Worm (Caenorhabditis elegans) whole organism, L4 larva: ENCODE measurements around the gene Y54G2A.10.

ENCODE experiments used
- F10B5.3 ChIP-seq: sonication (generic microtip); optimal IDR thresholded peaks from 2 replicates; lab custom pipeline; 2016; ENCODE audit warnings: mild to moderate bottlenecking, missing genetic modification characterization, missing compliant biosample characterization
- F37D6.2 ChIP-seq: sonication (generic microtip); optimal IDR thresholded peaks from 2 replicates; lab custom pipeline; 2016; ENCODE audit warnings: mild to moderate bottlenecking, missing genetic modification characterization, missing compliant biosample characterization
- F44E2.7 ChIP-seq: fragments of 200-800 bp; sonication (Bioruptor generic); IDR thresholded peaks from 2 replicates; pipeline ENCODE4 v2.1.2; 2022; ENCODE audit warnings: missing genetic modification characterization, missing compliant biosample characterization
- R02D3.7 ChIP-seq: fragments of 150-350 bp; sonication (generic microtip); optimal IDR thresholded peaks from 3 replicates; lab custom pipeline; 2014; ENCODE audit warnings: missing biosample characterization, missing genetic modification characterization
- Y105C5A.15 ChIP-seq: fragments of 200-800 bp; sonication (Bioruptor generic); IDR thresholded peaks from 2 replicates; pipeline ENCODE4 v1.3.6; 2022; ENCODE audit warnings: missing genetic modification characterization, missing compliant biosample characterization
- Y48G9A.11 ChIP-seq: fragments of 200-800 bp; sonication (Bioruptor generic); IDR thresholded peaks from 2 replicates; pipeline ENCODE4 v1.3.6; 2022; ENCODE audit warnings: missing genetic modification reagents, missing genetic modification characterization, missing compliant biosample characterization
- Y75B8A.6 ChIP-seq: fragments of 200-800 bp; sonication (Bioruptor generic); IDR thresholded peaks from 2 replicates; pipeline ENCODE4 v1.3.6; 2022; ENCODE audit warnings: missing genetic modification reagents, missing genetic modification characterization, missing compliant biosample characterization
- ZK337.2 ChIP-seq: fragments of 200-800 bp; sonication (Bioruptor generic); IDR thresholded peaks from 2 replicates; pipeline ENCODE4 v1.3.6; 2022; ENCODE audit warnings: missing genetic modification reagents, missing genetic modification characterization, missing compliant biosample characterization
- ZK546.5 ChIP-seq, 2 experiments: sonication (generic microtip); optimal IDR thresholded peaks; 2 replicates each; lab custom pipeline; 2017; ENCODE audit warnings: missing biosample characterization in 2 of 2, missing genetic modification characterization in 2 of 2
- aly-2 ChIP-seq: sonication (generic microtip); optimal IDR thresholded peaks from 2 replicates; lab custom pipeline; 2018; ENCODE audit warnings: missing biosample characterization, missing genetic modification characterization
- ama-1 ChIP-seq: fragments of 150-350 bp; optimal IDR thresholded peaks from 2 replicates; lab custom pipeline; 2014; ENCODE audit warnings: inconsistent platforms, mixed read lengths
- arid-1 ChIP-seq: fragments of 200-800 bp; sonication (Bioruptor generic); conservative IDR thresholded peaks from 2 replicates; pipeline ENCODE4 v1.3.6; 2022; ENCODE audit warnings: missing genetic modification reagents, missing genetic modification characterization, missing compliant biosample characterization
- ceh-32 ChIP-seq: sonication (generic microtip); optimal IDR thresholded peaks from 2 replicates; lab custom pipeline; 2016; ENCODE audit warnings: mild to moderate bottlenecking, missing genetic modification characterization, missing compliant biosample characterization; ENCODE audit not compliant: poor library complexity
- ceh-82 ChIP-seq: sonication (generic microtip); optimal IDR thresholded peaks from 2 replicates; lab custom pipeline; 2017; ENCODE audit warnings: missing biosample characterization, missing genetic modification characterization
- cey-2 ChIP-seq: sonication (generic microtip); optimal IDR thresholded peaks from 3 replicates; lab custom pipeline; 2017; ENCODE audit warnings: missing genetic modification characterization, mild to moderate bottlenecking, missing compliant biosample characterization, antibody characterized with exemption, borderline replicate concordance; ENCODE audit not compliant: insufficient read depth
- daf-12 ChIP-seq: fragments of 150-350 bp; optimal IDR thresholded peaks from 2 replicates; lab custom pipeline; 2014; ENCODE audit warnings: missing biosample characterization, missing genetic modification reagents, missing genetic modification characterization
- daf-19 ChIP-seq: fragments of 200-800 bp; sonication (Bioruptor generic); conservative IDR thresholded peaks from 2 replicates; pipeline ENCODE4 v1.3.6; 2022; ENCODE audit warnings: missing genetic modification characterization, missing compliant biosample characterization
- daf-8 ChIP-seq: fragments of 200-800 bp; sonication (Bioruptor generic); IDR thresholded peaks from 2 replicates; pipeline ENCODE4 v1.3.6; 2022; ENCODE audit warnings: missing genetic modification characterization, missing compliant biosample characterization
- dmd-9 ChIP-seq: fragments of 200-800 bp; sonication (Bioruptor generic); IDR thresholded peaks from 2 replicates; pipeline ENCODE4 v1.3.6; 2022; ENCODE audit warnings: missing genetic modification reagents, missing genetic modification characterization, missing compliant biosample characterization
- dpl-1 ChIP-seq: fragments of 150-350 bp; optimal IDR thresholded peaks from 2 replicates; lab custom pipeline; 2014; ENCODE audit warnings: missing biosample characterization, missing genetic modification reagents, missing genetic modification characterization
- duxl-1 ChIP-seq: sonication (generic microtip); optimal IDR thresholded peaks from 2 replicates; lab custom pipeline; 2016; ENCODE audit warnings: mild to moderate bottlenecking, missing genetic modification characterization, moderate library complexity, missing compliant biosample characterization; ENCODE audit not compliant: poor library complexity
- dve-1 ChIP-seq: sonication (generic microtip); optimal IDR thresholded peaks from 2 replicates; lab custom pipeline; 2017; ENCODE audit warnings: antibody characterized with exemption, mild to moderate bottlenecking, missing genetic modification characterization, missing compliant biosample characterization; ENCODE audit not compliant: insufficient read depth
- egl-43 ChIP-seq: fragments of 200-800 bp; sonication (Bioruptor generic); IDR thresholded peaks from 2 replicates; pipeline ENCODE4 v1.3.6; 2022; ENCODE audit warnings: missing genetic modification reagents, missing genetic modification characterization, missing compliant biosample characterization
- fos-1 ChIP-seq: fragments of 150-350 bp; optimal IDR thresholded peaks from 2 replicates; lab custom pipeline; 2014; ENCODE audit warnings: missing biosample characterization, missing genetic modification characterization
- lim-7 ChIP-seq: fragments of 200-800 bp; sonication (Bioruptor generic); IDR thresholded peaks from 2 replicates; pipeline ENCODE4 v1.3.6; 2022; ENCODE audit warnings: missing genetic modification characterization, missing compliant biosample characterization
- lin-1 ChIP-seq: fragments of 200-800 bp; sonication (Bioruptor generic); IDR thresholded peaks from 2 replicates; pipeline ENCODE4 v1.3.6; 2022; ENCODE audit warnings: missing genetic modification reagents, missing genetic modification characterization, missing compliant biosample characterization
- lin-29 ChIP-seq: fragments of 200-800 bp; sonication (Bioruptor generic); IDR thresholded peaks from 2 replicates; pipeline ENCODE4 v1.3.6; 2022; ENCODE audit warnings: missing genetic modification reagents, missing genetic modification characterization, missing compliant biosample characterization
- lir-3 ChIP-seq: sonication (generic microtip); optimal IDR thresholded peaks from 2 replicates; lab custom pipeline; 2016; ENCODE audit warnings: mild to moderate bottlenecking, missing genetic modification characterization, missing compliant biosample characterization
- lsy-2 ChIP-seq, 2 experiments: fragments of 150-350 bp in 1 of 2; sonication (generic microtip) in 1 of 2; optimal IDR thresholded peaks; 2 replicates each; lab custom pipeline; 2014 to 2017; ENCODE audit warnings: missing biosample characterization in 2 of 2, missing genetic modification characterization in 2 of 2
- madf-5 ChIP-seq, 2 experiments: fragments of 200-800 bp; sonication (Bioruptor generic); IDR thresholded peaks; 2 replicates each; pipeline ENCODE4 v1.3.6; 2022; ENCODE audit warnings: missing compliant biosample characterization in 2 of 2, missing genetic modification characterization in 2 of 2
- madf-9 ChIP-seq: fragments of 200-800 bp; sonication (Bioruptor generic); conservative IDR thresholded peaks from 2 replicates; pipeline ENCODE4 v1.3.6; 2022; ENCODE audit warnings: missing genetic modification reagents, missing genetic modification characterization, missing compliant biosample characterization
- mdl-1 ChIP-seq, 2 experiments: fragments of 150-350 bp in 1 of 2; sonication (generic microtip) in 1 of 2; optimal IDR thresholded peaks; 2 replicates each; lab custom pipeline; 2014 to 2017; ENCODE audit warnings: missing biosample characterization in 2 of 2, missing genetic modification characterization in 2 of 2
- mdt-29 ChIP-seq: fragments of 200-800 bp; sonication (Bioruptor generic); IDR thresholded peaks from 2 replicates; pipeline ENCODE4 v1.3.6; 2022; ENCODE audit warnings: missing genetic modification reagents, missing genetic modification characterization, missing compliant biosample characterization
- mep-1 ChIP-seq: fragments of 150-350 bp; sonication (generic microtip); optimal IDR thresholded peaks from 3 replicates; lab custom pipeline; 2014; ENCODE audit warnings: missing biosample characterization, missing genetic modification characterization
- mxl-2 ChIP-seq: fragments of 200-800 bp; sonication (Bioruptor generic); conservative IDR thresholded peaks from 2 replicates; pipeline ENCODE4 v1.3.6; 2022; ENCODE audit warnings: missing genetic modification reagents, missing genetic modification characterization, missing compliant biosample characterization
- mxl-3 ChIP-seq: fragments of 200-800 bp; sonication (Bioruptor generic); optimal IDR thresholded peaks from 2 replicates; lab custom pipeline; 2018; ENCODE audit warnings: mild to moderate bottlenecking, missing genetic modification characterization, missing compliant biosample characterization
- nhr-237 ChIP-seq: sonication (generic microtip); optimal IDR thresholded peaks from 2 replicates; lab custom pipeline; 2017; ENCODE audit warnings: missing biosample characterization, missing genetic modification characterization
- nhr-28 ChIP-seq: fragments of 150-350 bp; optimal IDR thresholded peaks from 2 replicates; lab custom pipeline; 2014; ENCODE audit warnings: missing biosample characterization, missing genetic modification characterization
- nhr-6 ChIP-seq: fragments of 150-350 bp; optimal IDR thresholded peaks from 2 replicates; lab custom pipeline; 2014; ENCODE audit warnings: missing biosample characterization, missing genetic modification characterization
- php-3 ChIP-seq: fragments of 200-800 bp; sonication (Bioruptor generic); IDR thresholded peaks from 2 replicates; pipeline ENCODE4 v1.3.6; 2022; ENCODE audit warnings: missing genetic modification reagents, missing genetic modification characterization, missing compliant biosample characterization
- rbr-2 ChIP-seq: sonication (generic microtip); optimal IDR thresholded peaks from 2 replicates; lab custom pipeline; 2016; ENCODE audit warnings: missing genotype, missing genetic modification characterization, missing compliant biosample characterization
- skn-1 ChIP-seq: fragments of 150-350 bp; optimal IDR thresholded peaks from 2 replicates; lab custom pipeline; 2014; ENCODE audit warnings: missing biosample characterization, missing genetic modification characterization
- tag-97 ChIP-seq: fragments of 200-800 bp; sonication (Bioruptor generic); IDR thresholded peaks from 2 replicates; pipeline ENCODE4 v1.3.6; 2022; ENCODE audit warnings: missing genetic modification characterization, missing compliant biosample characterization
- unc-130 ChIP-seq: sonication (generic microtip); optimal IDR thresholded peaks from 2 replicates; lab custom pipeline; 2016; ENCODE audit warnings: missing genetic modification reagents, missing genetic modification characterization, missing compliant biosample characterization
- unc-39 ChIP-seq: sonication (generic microtip); optimal IDR thresholded peaks from 2 replicates; lab custom pipeline; 2017; ENCODE audit warnings: missing biosample characterization, missing genetic modification characterization
- unc-62 ChIP-seq, 3 experiments: fragments of 150-350 bp in 1 of 3; sonication (generic microtip); optimal IDR thresholded peaks in 2 of 3; peaks in 1 of 3; 1 replicate in 1 of 3; 2 replicates in 2 of 3; lab custom pipeline; 2014 to 2017; ENCODE audit warnings: missing biosample characterization in 3 of 3, missing genetic modification characterization in 3 of 3, missing genetic modification reagents in 3 of 3, missing genotype in 1 of 3
- vab-7 ChIP-seq: fragments of 200-800 bp; sonication (Bioruptor generic); IDR thresholded peaks from 2 replicates; pipeline ENCODE4 v1.3.6; 2022; ENCODE audit warnings: missing genetic modification reagents, missing genetic modification characterization, missing compliant biosample characterization
- zfp-3 ChIP-seq: fragments of 200-800 bp; sonication (Bioruptor generic); conservative IDR thresholded peaks from 2 replicates; pipeline ENCODE4 v1.3.6; 2022; ENCODE audit warnings: missing genetic modification reagents, missing genetic modification characterization, missing compliant biosample characterization
- zip-11 ChIP-seq: fragments of 200-800 bp; sonication (Bioruptor generic); IDR thresholded peaks from 2 replicates; pipeline ENCODE4 v1.3.6; 2022; ENCODE audit warnings: missing genetic modification characterization, missing compliant biosample characterization
- ztf-7 ChIP-seq: fragments of 150-350 bp; optimal IDR thresholded peaks from 2 replicates; lab custom pipeline; 2014; ENCODE audit warnings: missing biosample characterization, missing genetic modification characterization

Gene Y54G2A.10

DNA sequence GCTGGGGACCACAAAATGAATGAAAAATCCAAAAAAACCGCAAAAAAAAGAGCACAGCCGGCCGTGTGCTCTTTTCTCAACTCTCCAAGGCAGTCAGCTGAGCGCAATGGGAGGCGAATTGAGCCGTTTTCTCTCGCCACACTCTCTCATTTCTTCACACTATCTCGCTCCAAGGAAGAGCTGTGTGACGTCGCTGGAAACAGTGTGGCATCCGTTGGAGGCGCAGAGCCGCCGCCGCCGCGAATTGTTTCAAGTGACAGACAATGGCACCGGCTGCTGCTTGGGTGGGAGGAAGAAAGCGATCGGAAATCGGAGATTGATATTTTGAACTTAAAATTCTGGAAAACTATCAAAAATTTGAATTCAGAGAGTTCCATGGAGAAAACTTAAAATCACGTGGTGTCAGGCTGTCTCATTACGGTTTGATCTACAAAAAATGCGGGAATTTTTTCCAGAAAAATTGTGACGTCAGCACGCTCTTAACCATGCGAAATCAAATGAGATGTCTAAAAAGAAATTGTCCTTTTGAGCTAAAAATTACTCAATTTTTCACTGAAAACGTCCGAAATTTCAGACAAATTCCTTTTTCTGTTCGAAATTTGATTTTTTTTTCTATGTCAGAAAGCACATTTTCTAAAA is 23.4 kb upstream of the Y54G2A.10 start (continued):
- TF ChIP-seq duxl-1 (no peak), dmd-9 (GFP tag; lab: Robert Waterston, UW) (no peak), lir-3 (no peak), ceh-82 (no peak), skn-1 (tag; lab: Kevin White, UChicago) (no peak), unc-130 (GFP tag; lab: Kevin White, UChicago) (no peak), dve-1 (tag; lab: Kevin White, UChicago) (peak; percentile 7), daf-12 (tag; lab: Kevin White, UChicago) (no peak), unc-62 (GFP tag; optimal IDR thresholded peaks at IDR 0.05 in 1 of 2; lab: Kevin White, UChicago) (peak in 1 of 2 experiments; percentile 96), unc-62 (tag; optimal IDR thresholded peaks at IDR 0.05; lab: Kevin White, UChicago) (no peak), F44E2.7 (GFP tag; lab: Robert Waterston, UW) (no peak), ama-1 (lab: Kevin White, UChicago) (no peak), mdl-1 (tag; optimal IDR thresholded peaks at IDR 0.05; lab: Kevin White, UChicago) (no peak), tag-97 (no peak), aly-2 (tag; lab: Kevin White, UChicago) (no peak), php-3 (GFP tag; lab: Robert Waterston, UW) (no peak), F10B5.3 (tag; lab: Kevin White, UChicago) (no peak), lin-29 (no peak), unc-39 (no peak), madf-9 (GFP tag; lab: Robert Waterston, UW) (no peak), ceh-32 (tag; lab: Kevin White, UChicago) (no peak), rbr-2 (tag; lab: Kevin White, UChicago) (peak; percentile 45), lsy-2 (tag; optimal IDR thresholded peaks at IDR 0.05; lab: Kevin White, UChicago) (no peak), mdt-29 (GFP tag; lab: Robert Waterston, UW) (no peak), vab-7 (GFP tag; lab: Robert Waterston, UW) (no peak), mxl-2 (GFP tag; lab: Robert Waterston, UW) (no peak), nhr-6 (tag; lab: Kevin White, UChicago) (no peak), ztf-7 (tag; lab: Kevin White, UChicago) (no peak), daf-8 (no peak), egl-43 (GFP tag; lab: Robert Waterston, UW) (peak; percentile 70; the same call in 1 of the 2 replicates), mep-1 (peak; percentile 3), dpl-1 (GFP tag; lab: Kevin White, UChicago) (no peak), zip-11 (GFP tag; lab: Robert Waterston, UW) (no peak), nhr-237 (tag; lab: Kevin White, UChicago) (no peak), madf-5 (GFP tag; IDR thresholded peaks at IDR 0.05; lab: Robert Waterston, UW) (no peak), ZK546.5 (tag; optimal IDR thresholded peaks at IDR 0.05; lab: Kevin White, UChicago) (no peak), lim-7 (GFP tag; lab: Robert Waterston, UW) (0 out of 2 replicates have a peak, but pooled peaks have one; percentile 32), Y105C5A.15 (no peak), F37D6.2 (tag; lab: Kevin White, UChicago) (no peak), lin-1 (GFP tag; lab: Robert Waterston, UW) (0 out of 2 replicates have a peak, but pooled peaks have one; percentile 42), Y75B8A.6 (no peak), R02D3.7 (tag; lab: Kevin White, UChicago) (no peak), daf-19 (GFP tag; lab: Robert Waterston, UW) (no peak), ZK337.2 (no peak), fos-1 (tag; lab: Kevin White, UChicago) (no peak), Y48G9A.11 (no peak), nhr-28 (tag; lab: Kevin White, UChicago) (no peak), cey-2 (tag; lab: Kevin White, UChicago) (no peak), arid-1 (GFP tag; lab: Robert Waterston, UW) (no peak), zfp-3 (GFP tag; lab: Robert Waterston, UW) (no peak), mxl-3 (GFP tag; lab: Kevin White, UChicago) (no peak)
